Worm (Caenorhabditis elegans): Measurements from ENCODE around the gene clk-2.

clk-2 gene

ce11 chrIII:7499421-7499902 lies 18.9 kb downstream of the clk-2 start, which contains the start of the genes C07H6.9 and sap-140:
Gene C07H6.9 (minus strand): TSS chrIII:7499471.
Gene sap-140 (plus strand): TSS chrIII:7499738.
- no peak for TF ChIP-seq T22C8.4 (GFP tag; IDR thresholded peaks at IDR 0.05)
- TF ChIP-seq med-1 (GFP tag; optimal IDR thresholded peaks at IDR 0.05; ENCODE audit: insufficient read depth): peak; percentile 13
- peak; percentile 17 for TF ChIP-seq cog-1 (tag; optimal IDR thresholded peaks at IDR 0.05)
- TF ChIP-seq ref-1 (GFP tag; conservative IDR thresholded peaks at IDR 0.05): no peak
- no peak for TF ChIP-seq flt-1 (GFP tag; IDR thresholded peaks at IDR 0.05)

- no peak for TF ChIP-seq T22C8.4 (GFP tag; IDR thresholded peaks at IDR 0.05)
- no peak for TF ChIP-seq ref-1 (GFP tag; conservative IDR thresholded peaks at IDR 0.05)
- TF ChIP-seq cog-1 (tag; optimal IDR thresholded peaks at IDR 0.05): peak; percentile 63
- TF ChIP-seq med-1 (GFP tag; optimal IDR thresholded peaks at IDR 0.05; ENCODE audit: insufficient read depth): no peak
- 0 out of 2 replicates have a peak, but pooled peaks have one; percentile 20 for TF ChIP-seq tab-1 (GFP tag; IDR thresholded peaks at IDR 0.05)
- TF ChIP-seq flt-1 (GFP tag; IDR thresholded peaks at IDR 0.05): peak; percentile 61; the same call in 1 of the 2 replicates
- TF ChIP-seq ztf-29 (GFP tag; IDR thresholded peaks at IDR 0.05): peak; percentile 69
- TF ChIP-seq ztf-23 (GFP tag; IDR thresholded peaks at IDR 0.05): peak; percentile 64; the same call in 1 of the 2 replicates
- no peak for TF ChIP-seq klf-2 (GFP tag; conservative IDR thresholded peaks at IDR 0.05)
These were observed 20.0 kb downstream of the clk-2 start for ce11 chrIII:7498346-7498745.

- TF ChIP-seq med-1 (GFP tag; optimal IDR thresholded peaks at IDR 0.05; ENCODE audit: insufficient read depth): no peak
- no peak for TF ChIP-seq T22C8.4 (GFP tag; IDR thresholded peaks at IDR 0.05)
- TF ChIP-seq tab-1 (GFP tag; IDR thresholded peaks at IDR 0.05): no peak
- no peak for TF ChIP-seq klf-2 (GFP tag; conservative IDR thresholded peaks at IDR 0.05)
These were observed 20.5 kb downstream of the clk-2 start, which contains the start of gene cgh-1 for ce11 chrIII:7497782-7498266. Gene cgh-1 (minus strand): TSS chrIII:7497832.

ce11 chrIII:7495616-7496146 lies 22.6 kb downstream of the clk-2 start:
- TF ChIP-seq tab-1 (GFP tag; IDR thresholded peaks at IDR 0.05) (no peak), ztf-23 (GFP tag; IDR thresholded peaks at IDR 0.05) (no peak), med-1 (GFP tag; optimal IDR thresholded peaks at IDR 0.05; ENCODE audit: insufficient read depth) (no peak), cog-1 (tag; optimal IDR thresholded peaks at IDR 0.05) (no peak), flt-1 (GFP tag; IDR thresholded peaks at IDR 0.05) (no peak), ztf-29 (GFP tag; IDR thresholded peaks at IDR 0.05) (no peak), klf-2 (GFP tag; conservative IDR thresholded peaks at IDR 0.05) (no peak), ref-1 (GFP tag; conservative IDR thresholded peaks at IDR 0.05) (no peak)

ce11 chrIII:7494850-7495314 lies 23.4 kb downstream of the clk-2 start:
- no peak for TF ChIP-seq ztf-23 (GFP tag; IDR thresholded peaks at IDR 0.05)
- TF ChIP-seq med-1 (GFP tag; optimal IDR thresholded peaks at IDR 0.05; ENCODE audit: insufficient read depth): no peak
- TF ChIP-seq tab-1 (GFP tag; IDR thresholded peaks at IDR 0.05): no peak
- peak; percentile 78 for TF ChIP-seq flt-1 (GFP tag; IDR thresholded peaks at IDR 0.05)
- no peak for TF ChIP-seq ref-1 (GFP tag; conservative IDR thresholded peaks at IDR 0.05)
- TF ChIP-seq ztf-29 (GFP tag; IDR thresholded peaks at IDR 0.05): no peak
- TF ChIP-seq klf-2 (GFP tag; conservative IDR thresholded peaks at IDR 0.05): no peak
- TF ChIP-seq cog-1 (tag; optimal IDR thresholded peaks at IDR 0.05): no peak

- TF ChIP-seq med-1 (GFP tag; optimal IDR thresholded peaks at IDR 0.05; ENCODE audit: insufficient read depth): no peak
- TF ChIP-seq ref-1 (GFP tag; conservative IDR thresholded peaks at IDR 0.05): no peak
- no peak for TF ChIP-seq cog-1 (tag; optimal IDR thresholded peaks at IDR 0.05)
- no peak for TF ChIP-seq flt-1 (GFP tag; IDR thresholded peaks at IDR 0.05)
- TF ChIP-seq tab-1 (GFP tag; IDR thresholded peaks at IDR 0.05): no peak
- no peak for TF ChIP-seq T22C8.4 (GFP tag; IDR thresholded peaks at IDR 0.05)
- TF ChIP-seq ztf-23 (GFP tag; IDR thresholded peaks at IDR 0.05): no peak
- TF ChIP-seq ztf-29 (GFP tag; IDR thresholded peaks at IDR 0.05): no peak
- no peak for TF ChIP-seq klf-2 (GFP tag; conservative IDR thresholded peaks at IDR 0.05)
These were observed 26.4 kb downstream of the clk-2 start for ce11 chrIII:7491931-7492330.

ce11 chrIII:7490061-7490460 lies 28.3 kb downstream of the clk-2 start:
- TF ChIP-seq med-1 (GFP tag; optimal IDR thresholded peaks at IDR 0.05; ENCODE audit: insufficient read depth) (no peak), flt-1 (GFP tag; IDR thresholded peaks at IDR 0.05) (no peak), tab-1 (GFP tag; IDR thresholded peaks at IDR 0.05) (no peak), ref-1 (GFP tag; conservative IDR thresholded peaks at IDR 0.05) (no peak), ztf-29 (GFP tag; IDR thresholded peaks at IDR 0.05) (no peak), T22C8.4 (GFP tag; IDR thresholded peaks at IDR 0.05) (no peak), klf-2 (GFP tag; conservative IDR thresholded peaks at IDR 0.05) (no peak), cog-1 (tag; optimal IDR thresholded peaks at IDR 0.05) (no peak), ztf-23 (GFP tag; IDR thresholded peaks at IDR 0.05) (no peak)

ce11 chrIII:7489055-7489534 lies 29.2 kb downstream of the clk-2 start, which contains the start of gene mup-4:
Gene mup-4 (minus strand): TSS chrIII:7489105.
- no peak for TF ChIP-seq cog-1 (tag; optimal IDR thresholded peaks at IDR 0.05)
- TF ChIP-seq ref-1 (GFP tag; conservative IDR thresholded peaks at IDR 0.05): no peak
- TF ChIP-seq ztf-29 (GFP tag; IDR thresholded peaks at IDR 0.05): no peak
- TF ChIP-seq ztf-23 (GFP tag; IDR thresholded peaks at IDR 0.05): no peak
- TF ChIP-seq flt-1 (GFP tag; IDR thresholded peaks at IDR 0.05): no peak
- TF ChIP-seq T22C8.4 (GFP tag; IDR thresholded peaks at IDR 0.05): no peak
- TF ChIP-seq klf-2 (GFP tag; conservative IDR thresholded peaks at IDR 0.05): no peak
- no peak for TF ChIP-seq tab-1 (GFP tag; IDR thresholded peaks at IDR 0.05)
- TF ChIP-seq med-1 (GFP tag; optimal IDR thresholded peaks at IDR 0.05; ENCODE audit: insufficient read depth): no peak

- no peak for TF ChIP-seq flt-1 (GFP tag; IDR thresholded peaks at IDR 0.05)
- TF ChIP-seq ztf-23 (GFP tag; IDR thresholded peaks at IDR 0.05): no peak
- no peak for TF ChIP-seq tab-1 (GFP tag; IDR thresholded peaks at IDR 0.05)
- no peak for TF ChIP-seq klf-2 (GFP tag; conservative IDR thresholded peaks at IDR 0.05)
- TF ChIP-seq T22C8.4 (GFP tag; IDR thresholded peaks at IDR 0.05): no peak
- TF ChIP-seq cog-1 (tag; optimal IDR thresholded peaks at IDR 0.05): no peak
- no peak for TF ChIP-seq ref-1 (GFP tag; conservative IDR thresholded peaks at IDR 0.05)
- TF ChIP-seq ztf-29 (GFP tag; IDR thresholded peaks at IDR 0.05): no peak
- TF ChIP-seq med-1 (GFP tag; optimal IDR thresholded peaks at IDR 0.05; ENCODE audit: insufficient read depth): no peak
These were observed 30.0 kb downstream of the clk-2 start for ce11 chrIII:7488303-7488702.

All from whole organism, midembryonic.